Worm (Caenorhabditis elegans) whole organism, early embryonic: ENCODE measurements around the gene vab-8.

ENCODE experiments used
- B0310.2 ChIP-seq: sonication (generic microtip); optimal IDR thresholded peaks from 2 replicates; lab custom pipeline; 2016; ENCODE audit warnings: mild to moderate bottlenecking, missing genetic modification characterization, missing compliant biosample characterization
- F13C5.2 ChIP-seq: sonication (generic microtip); optimal IDR thresholded peaks from 2 replicates; lab custom pipeline; 2017; ENCODE audit warnings: mild to moderate bottlenecking, missing genetic modification characterization, inconsistent platforms, missing compliant biosample characterization
- aly-1 ChIP-seq: sonication (generic microtip); optimal IDR thresholded peaks from 2 replicates; lab custom pipeline; 2016; ENCODE audit warnings: missing genetic modification characterization, missing compliant biosample characterization
- ama-1 ChIP-seq: fragments of 150-350 bp; optimal IDR thresholded peaks from 2 replicates; lab custom pipeline; 2014
- ceh-13 ChIP-seq: fragments of 200-800 bp; sonication (Bioruptor generic); optimal IDR thresholded peaks from 2 replicates; lab custom pipeline; 2018; ENCODE audit warnings: mild to moderate bottlenecking, missing genetic modification characterization, missing compliant biosample characterization
- ceh-36 ChIP-seq: sonication (generic microtip); optimal IDR thresholded peaks from 2 replicates; lab custom pipeline; 2016; ENCODE audit warnings: missing genetic modification characterization, inconsistent platforms, missing compliant biosample characterization
- ets-7 ChIP-seq: sonication (generic microtip); optimal IDR thresholded peaks from 2 replicates; lab custom pipeline; 2016; ENCODE audit warnings: missing genotype, missing genetic modification characterization, missing compliant biosample characterization
- flt-1 ChIP-seq: fragments of 200-800 bp; sonication (Bioruptor generic); IDR thresholded peaks from 2 replicates; pipeline ENCODE4 v1.3.6; 2022; ENCODE audit warnings: missing genetic modification characterization, missing compliant biosample characterization
- hmbx-1 ChIP-seq: sonication (generic microtip); optimal IDR thresholded peaks from 2 replicates; lab custom pipeline; 2016; ENCODE audit warnings: mild to moderate bottlenecking, missing genetic modification characterization, missing compliant biosample characterization
- hmg-4 ChIP-seq: fragments of 200-800 bp; sonication (Bioruptor generic); optimal IDR thresholded peaks from 2 replicates; lab custom pipeline; 2018; ENCODE audit warnings: mild to moderate bottlenecking, missing genetic modification characterization, missing compliant biosample characterization
- hnd-1 ChIP-seq: sonication (generic microtip); optimal IDR thresholded peaks from 2 replicates; lab custom pipeline; 2016; ENCODE audit warnings: missing genetic modification characterization, missing compliant biosample characterization
- pes-1 ChIP-seq: fragments of 200-800 bp; sonication (Bioruptor generic); IDR thresholded peaks from 2 replicates; pipeline ENCODE4 v1.3.6; 2022; ENCODE audit warnings: missing genetic modification reagents, missing genetic modification characterization, missing compliant biosample characterization
- scrt-1 ChIP-seq: fragments of 200-800 bp; sonication (Bioruptor generic); IDR thresholded peaks from 2 replicates; pipeline ENCODE4 v1.3.6; 2022; ENCODE audit warnings: missing genetic modification characterization, missing compliant biosample characterization
- sea-1 ChIP-seq: fragments of 200-800 bp; sonication (Bioruptor generic); conservative IDR thresholded peaks from 2 replicates; pipeline ENCODE4 v1.3.6; 2022; ENCODE audit warnings: missing genetic modification characterization, missing compliant biosample characterization
- tbx-11 ChIP-seq: fragments of 200-800 bp; sonication (Bioruptor generic); IDR thresholded peaks from 2 replicates; pipeline ENCODE4 v1.3.6; 2022; ENCODE audit warnings: missing genetic modification characterization, missing compliant biosample characterization
- tbx-37 ChIP-seq: fragments of 200-800 bp; sonication (Bioruptor generic); conservative IDR thresholded peaks from 2 replicates; pipeline ENCODE4 v1.3.6; 2022; ENCODE audit warnings: missing genetic modification reagents, missing genetic modification characterization, missing compliant biosample characterization
- tra-4 ChIP-seq: sonication (generic microtip); optimal IDR thresholded peaks from 2 replicates; lab custom pipeline; 2017; ENCODE audit warnings: missing genetic modification characterization, missing compliant biosample characterization

The vab-8 gene

ce11 chrV:12252272-12252671, 39.1 kb downstream of the vab-8 start, which contains the start of gene lrx-1:
lrx-1 (plus strand) TSS chrV:12252572.
- TF ChIP-seq hmg-4 (GFP tag; lab: Kevin White, UChicago): no peak
- no peak for TF ChIP-seq sea-1 (GFP tag; lab: Robert Waterston, UW)
- TF ChIP-seq ama-1 (lab: Kevin White, UChicago): no peak
- no peak for TF ChIP-seq F13C5.2 (tag; lab: Kevin White, UChicago)
- TF ChIP-seq tbx-37 (GFP tag; lab: Robert Waterston, UW): no peak
- TF ChIP-seq hnd-1 (tag; lab: Kevin White, UChicago): no peak
- no peak for TF ChIP-seq flt-1 (GFP tag; lab: Robert Waterston, UW)
- TF ChIP-seq hmbx-1 (tag; lab: Kevin White, UChicago): no peak
- TF ChIP-seq pes-1 (GFP tag; lab: Robert Waterston, UW): no peak

- TF ChIP-seq hnd-1 (tag; lab: Kevin White, UChicago): no peak
- TF ChIP-seq hmbx-1 (tag; lab: Kevin White, UChicago): no peak
- TF ChIP-seq tbx-11 (GFP tag; lab: Robert Waterston, UW): no peak
- no peak for TF ChIP-seq pes-1 (GFP tag; lab: Robert Waterston, UW)
- no peak for TF ChIP-seq sea-1 (GFP tag; lab: Robert Waterston, UW)
- no peak for TF ChIP-seq B0310.2 (tag; lab: Kevin White, UChicago)
These were observed 42.2 kb downstream of the vab-8 start, which contains the start of gene T04H1.12 for ce11 chrV:12255343-12255742. T04H1.12 (plus strand) TSS chrV:12255643.

DNA sequence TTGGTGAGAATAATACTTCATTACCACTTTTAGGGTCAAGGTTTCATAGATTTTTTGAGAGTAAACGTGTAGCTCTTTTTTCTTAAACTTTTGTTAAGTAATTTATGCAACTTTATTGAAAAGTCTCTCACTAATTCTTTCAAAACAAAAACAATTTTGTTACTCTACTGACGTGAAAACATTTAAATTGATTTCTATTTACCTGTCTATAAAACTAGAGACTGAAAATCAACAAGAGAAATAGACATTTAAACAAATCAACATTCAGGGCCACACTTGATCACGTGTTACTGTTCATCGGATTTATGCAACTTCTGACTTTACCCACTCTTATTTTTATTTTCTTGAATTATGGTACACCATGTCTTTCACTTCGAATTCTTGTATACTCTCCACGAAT, 43.3 kb downstream of the vab-8 start, which contains the start of gene ugt-55:
Gene ugt-55, plus strand, starts transcription at position 301 of the 400 bp plus-strand sequence.
- TF ChIP-seq ceh-36 (tag; lab: Kevin White, UChicago): no peak
- TF ChIP-seq pes-1 (GFP tag; lab: Robert Waterston, UW): no peak
- no peak for TF ChIP-seq ets-7
- no peak for TF ChIP-seq ama-1 (lab: Kevin White, UChicago)
- TF ChIP-seq hnd-1 (tag; lab: Kevin White, UChicago): no peak
- no peak for TF ChIP-seq tbx-11 (GFP tag; lab: Robert Waterston, UW)
- no peak for TF ChIP-seq F13C5.2 (tag; lab: Kevin White, UChicago)

ce11 chrV:12258922-12259321, 45.8 kb downstream of the vab-8 start, which contains the start of gene ugt-56:
ugt-56 (plus strand) TSS chrV:12258982.
- no peak for TF ChIP-seq B0310.2 (tag; lab: Kevin White, UChicago)
- no peak for TF ChIP-seq sea-1 (GFP tag; lab: Robert Waterston, UW)
- TF ChIP-seq flt-1 (GFP tag; lab: Robert Waterston, UW): no peak
- TF ChIP-seq aly-1: no peak
- no peak for TF ChIP-seq ets-7
- TF ChIP-seq ama-1 (lab: Kevin White, UChicago): no peak
- no peak for TF ChIP-seq tbx-11 (GFP tag; lab: Robert Waterston, UW)
- TF ChIP-seq pes-1 (GFP tag; lab: Robert Waterston, UW): no peak
- no peak for TF ChIP-seq tra-4 (tag; lab: Kevin White, UChicago)

DNA sequence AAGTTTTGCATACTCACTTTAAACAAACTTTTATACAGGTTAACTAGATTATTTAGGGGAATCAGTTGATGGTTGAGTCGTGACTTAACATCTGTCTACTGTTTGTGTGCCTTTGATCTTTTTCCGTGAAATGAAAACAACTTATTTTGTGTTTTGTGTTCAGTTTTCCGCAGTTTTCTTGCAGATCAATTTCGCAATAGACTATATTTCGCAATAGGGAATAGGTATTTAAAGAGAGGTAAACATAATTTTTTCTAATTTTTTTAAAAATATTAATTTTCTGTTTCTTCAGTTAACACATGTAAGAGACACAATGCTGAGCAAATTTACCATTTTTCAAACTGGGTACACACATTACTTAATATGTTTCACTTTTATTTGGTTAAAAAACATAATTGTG, 48.2 kb downstream of the vab-8 start, which contains the start of gene tbb-6:
Gene tbb-6, plus strand, starts transcription at position 155 of the 400 bp plus-strand sequence.
- TF ChIP-seq hmbx-1 (tag; lab: Kevin White, UChicago) (no peak), ceh-36 (tag; lab: Kevin White, UChicago) (no peak), tbx-11 (GFP tag; lab: Robert Waterston, UW) (no peak), aly-1 (no peak), sea-1 (GFP tag; lab: Robert Waterston, UW) (no peak), flt-1 (GFP tag; lab: Robert Waterston, UW) (no peak), hnd-1 (tag; lab: Kevin White, UChicago) (no peak), tbx-37 (GFP tag; lab: Robert Waterston, UW) (no peak), ets-7 (no peak), ama-1 (lab: Kevin White, UChicago) (no peak), B0310.2 (tag; lab: Kevin White, UChicago) (no peak)

DNA sequence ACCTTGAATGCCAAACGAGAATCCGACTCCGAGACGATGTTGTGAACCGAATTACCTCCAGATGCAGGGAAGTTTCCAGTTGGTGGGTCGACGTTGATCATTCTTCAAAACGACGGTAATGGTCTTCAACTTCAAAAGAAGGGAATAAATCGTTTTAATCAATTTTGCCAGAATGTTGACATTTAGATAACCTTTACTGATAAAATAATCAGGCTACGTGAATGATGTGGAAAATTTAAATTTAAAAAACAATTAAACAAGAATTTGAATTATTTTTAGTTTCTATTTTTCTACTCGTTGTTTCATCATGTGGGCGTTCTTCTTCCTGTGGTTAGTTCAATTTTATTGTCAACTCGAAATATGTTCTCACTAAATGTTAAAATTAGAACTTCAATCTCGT, 50.6 kb downstream of the vab-8 start, which contains the start of gene ssp-35:
Gene ssp-35, minus strand, starts transcription at position 101 of the 400 bp plus-strand sequence.
- no peak for TF ChIP-seq hmbx-1 (tag; lab: Kevin White, UChicago)

DNA sequence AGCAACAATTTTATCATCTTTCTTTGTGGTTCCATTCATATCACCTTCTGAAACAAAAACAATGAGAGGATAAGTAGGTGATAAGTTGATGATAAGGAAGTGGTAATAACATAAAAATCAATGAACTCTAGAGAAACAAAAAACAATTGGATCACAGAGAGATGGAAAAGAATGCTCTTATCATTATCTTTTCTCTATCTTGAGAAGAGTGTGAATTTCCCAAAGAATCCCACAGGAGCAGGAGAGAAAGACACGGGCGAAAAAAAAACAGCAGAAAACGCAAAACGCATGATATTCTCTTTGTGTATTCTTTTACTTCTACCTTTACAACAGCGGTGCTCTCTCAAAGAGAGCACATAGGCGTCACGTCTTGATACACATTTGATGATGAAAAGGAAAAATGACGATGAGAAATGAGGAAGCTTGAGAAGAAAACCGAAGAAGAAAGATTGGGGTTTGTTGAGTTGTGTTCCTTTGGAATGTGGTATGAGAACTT, 56.2 kb downstream of the vab-8 start, which contains the start of gene twk-24:
Gene twk-24, minus strand, starts transcription at position 51 of the 496 bp plus-strand sequence.
- TF ChIP-seq ets-7: no peak
- TF ChIP-seq sea-1 (GFP tag; lab: Robert Waterston, UW): no peak
- TF ChIP-seq flt-1 (GFP tag; lab: Robert Waterston, UW): no peak
- TF ChIP-seq tra-4 (tag; lab: Kevin White, UChicago): no peak
- TF ChIP-seq hnd-1 (tag; lab: Kevin White, UChicago): no peak
- no peak for TF ChIP-seq B0310.2 (tag; lab: Kevin White, UChicago)
- no peak for TF ChIP-seq tbx-37 (GFP tag; lab: Robert Waterston, UW)
- no peak for TF ChIP-seq hmg-4 (GFP tag; lab: Kevin White, UChicago)
- no peak for TF ChIP-seq pes-1 (GFP tag; lab: Robert Waterston, UW)
- no peak for TF ChIP-seq tbx-11 (GFP tag; lab: Robert Waterston, UW)
- no peak for TF ChIP-seq aly-1
- TF ChIP-seq ama-1 (lab: Kevin White, UChicago): no peak
- TF ChIP-seq scrt-1 (GFP tag; lab: Robert Waterston, UW): no peak
- no peak for TF ChIP-seq hmbx-1 (tag; lab: Kevin White, UChicago)
- TF ChIP-seq F13C5.2 (tag; lab: Kevin White, UChicago): no peak
- no peak for TF ChIP-seq ceh-36 (tag; lab: Kevin White, UChicago)
- no peak for TF ChIP-seq ceh-13

- TF ChIP-seq tbx-37 (GFP tag; lab: Robert Waterston, UW) (no peak), ets-7 (no peak), ceh-13 (no peak), hmg-4 (GFP tag; lab: Kevin White, UChicago) (no peak), pes-1 (GFP tag; lab: Robert Waterston, UW) (no peak), F13C5.2 (tag; lab: Kevin White, UChicago) (no peak), tbx-11 (GFP tag; lab: Robert Waterston, UW) (no peak), ama-1 (lab: Kevin White, UChicago) (no peak)
These were observed 58.4 kb downstream of the vab-8 start, which contains the start of the genes tsfm-1 and capg-2 for ce11 chrV:12271495-12271894. tsfm-1 (minus strand) TSS chrV:12271551. capg-2 (plus strand) TSS chrV:12271873.
